Fruit fly (Drosophila melanogaster): Measurements from ENCODE around the gene Cpr64Aa.

The Cpr64Aa gene

DNA sequence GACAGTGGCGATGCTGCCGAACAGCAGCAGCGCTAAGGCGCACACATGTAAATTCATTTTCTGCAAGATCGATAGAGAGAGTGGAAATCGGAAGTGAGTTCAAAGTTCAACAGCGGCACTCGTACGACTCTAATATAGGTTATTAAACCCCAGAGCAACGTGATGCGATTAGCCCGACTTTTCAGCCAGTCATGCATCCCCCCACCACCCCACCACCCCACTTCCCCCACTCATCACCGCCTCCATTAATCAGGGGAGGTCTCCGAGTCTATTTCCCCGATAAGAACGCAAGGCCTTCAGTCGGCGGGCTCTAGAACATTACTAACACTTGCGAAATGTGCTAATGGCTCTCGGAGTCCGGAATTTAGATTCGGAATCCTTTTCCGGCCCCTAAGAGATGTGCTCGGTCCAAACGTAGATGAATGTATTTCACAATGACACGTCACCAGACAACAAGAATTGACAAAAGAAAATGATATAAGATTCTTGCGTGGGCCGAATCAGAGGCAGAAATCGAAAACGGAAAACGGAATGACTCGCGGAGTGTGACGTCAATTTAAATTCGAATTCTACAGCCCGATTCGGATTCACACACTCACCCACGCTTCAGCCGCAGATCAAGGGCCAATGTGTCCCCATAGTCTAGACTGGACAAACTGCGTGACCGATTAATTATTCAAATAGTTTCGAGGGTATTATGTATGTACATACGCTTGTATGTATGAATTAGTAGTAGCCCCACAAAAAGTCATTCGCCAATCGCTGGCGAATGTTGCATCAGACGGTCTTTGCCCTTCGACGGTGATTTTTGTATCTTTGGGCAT lies 16.9 kb upstream of the Cpr64Aa start (continued):
- TF ChIP-seq sc (optimal IDR thresholded peaks at IDR 0.05) (no peak), sc (GFP tag; optimal IDR thresholded peaks at IDR 0.05) (no peak), CG8944 (GFP tag; optimal IDR thresholded peaks at IDR 0.05) (no peak), slp2 (GFP tag; optimal IDR thresholded peaks at IDR 0.05) (no peak), nom (GFP tag; optimal IDR thresholded peaks at IDR 0.05) (peak; percentile 32), CG18619 (GFP tag; optimal IDR thresholded peaks at IDR 0.05) (no peak), repo (GFP tag; optimal IDR thresholded peaks at IDR 0.05) (no peak), sens-2 (GFP tag; IDR thresholded peaks at IDR 0.05) (no peak)

DNA sequence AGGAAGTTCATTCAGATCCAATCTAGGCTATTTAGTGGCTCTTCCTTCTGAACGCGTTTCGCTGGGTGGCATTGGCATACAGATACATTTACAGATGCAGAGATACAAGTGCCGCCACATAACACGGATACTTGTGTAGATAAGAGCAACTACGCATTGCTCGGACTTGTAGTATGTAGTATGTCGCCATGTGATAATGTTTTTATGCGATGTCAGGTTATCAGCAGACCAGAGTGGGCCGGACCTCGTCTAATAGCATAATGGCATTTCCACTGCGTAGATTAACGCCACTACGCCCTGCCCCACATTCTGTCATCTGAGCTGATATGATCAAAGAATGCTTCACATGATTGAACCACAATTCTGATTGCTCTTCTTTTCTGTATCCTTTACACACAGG lies 12.8 kb upstream of the Cpr64Aa start:
- TF ChIP-seq CG13624 (GFP tag; optimal IDR thresholded peaks at IDR 0.05) (peak; percentile 78), Med (GFP tag) (peak; percentile 75), CG2889 (GFP tag; IDR thresholded peaks at IDR 0.05) (no peak), exex (tag; optimal IDR thresholded peaks at IDR 0.05) (peak; percentile 17), luna (GFP tag; optimal IDR thresholded peaks at IDR 0.05) (no peak), CG11695 (GFP tag; IDR thresholded peaks at IDR 0.05) (no peak), pita (GFP tag; optimal IDR thresholded peaks at IDR 0.05) (no peak), Doc3 (GFP tag; IDR thresholded peaks at IDR 0.05; ENCODE audit: partially characterized antibody) (no peak), GATAe (GFP tag; conservative IDR thresholded peaks at IDR 0.05) (0 out of 2 replicates have a peak, but pooled peaks have one; percentile 11), CG34376 (GFP tag; optimal IDR thresholded peaks at IDR 0.05) (peak; percentile 2), Sry-β (GFP tag; optimal IDR thresholded peaks at IDR 0.05) (no peak), grn (GFP tag; optimal IDR thresholded peaks at IDR 0.05) (peak; percentile 70), mirr (GFP tag; optimal IDR thresholded peaks at IDR 0.05) (peak; percentile 22), CG8359 (GFP tag; optimal IDR thresholded peaks at IDR 0.05; ENCODE audit: borderline replicate concordance) (no peak), Pdp1 (GFP tag; optimal IDR thresholded peaks at IDR 0.05) (peak in 1 of 2 experiments; percentile 60), cg (GFP tag; optimal IDR thresholded peaks at IDR 0.05) (no peak)

dm6 chr3L:4221226-4221770 lies 12.3 kb upstream of the Cpr64Aa start:
- TF ChIP-seq mld (GFP tag; IDR thresholded peaks at IDR 0.05; ENCODE audit: partially characterized antibody) (no peak), CG9797 (GFP tag; optimal IDR thresholded peaks at IDR 0.05) (no peak), CG17912 (GFP tag; optimal IDR thresholded peaks at IDR 0.05) (no peak), Sox102F (GFP tag; optimal IDR thresholded peaks at IDR 0.05) (no peak), toy (GFP tag; IDR thresholded peaks at IDR 0.05) (no peak), cad (GFP tag; optimal IDR thresholded peaks at IDR 0.05) (no peak), Six4 (GFP tag; optimal IDR thresholded peaks at IDR 0.05) (no peak), z (GFP tag; IDR thresholded peaks at IDR 0.05) (0 out of 3 replicates have a peak, but pooled peaks have one; percentile 28), CG12104 (GFP tag; optimal IDR thresholded peaks at IDR 0.05) (no peak), pho (GFP tag; optimal IDR thresholded peaks at IDR 0.05) (no peak), da (GFP tag; optimal IDR thresholded peaks at IDR 0.05) (no peak), gem (tag; optimal IDR thresholded peaks at IDR 0.05) (peak; percentile 18), insv (GFP tag; optimal IDR thresholded peaks at IDR 0.05) (no peak), luna (GFP tag; optimal IDR thresholded peaks at IDR 0.05) (no peak), CG12219 (GFP tag; optimal IDR thresholded peaks at IDR 0.05) (peak; percentile 43), CG4328 (GFP tag; optimal IDR thresholded peaks at IDR 0.05) (peak; percentile 45), tgo (GFP tag; IDR thresholded peaks at IDR 0.05) (no peak), CG12155 (GFP tag; optimal IDR thresholded peaks at IDR 0.05) (no peak), gce (GFP tag; IDR thresholded peaks at IDR 0.05) (no peak), MBD-R2 (GFP tag; IDR thresholded peaks at IDR 0.05) (no peak), CG10147 (GFP tag; optimal IDR thresholded peaks at IDR 0.05) (no peak), CG13775 (GFP tag; optimal IDR thresholded peaks at IDR 0.05) (no peak), CG11504 (tag; optimal IDR thresholded peaks at IDR 0.05) (no peak), Gug (GFP tag; IDR thresholded peaks at IDR 0.05) (peak; percentile 4; the same call in 2 of the 4 replicates)

Measured in whole organism, embryonic.